Worm (Caenorhabditis elegans) whole organism, L4/young adult: ENCODE measurements around the gene unc-46.

ENCODE experiments used
- W03F9.2 ChIP-seq: fragments of 150-350 bp; optimal IDR thresholded peaks from 2 replicates; lab custom pipeline; 2014; ENCODE audit warnings: missing biosample characterization, missing genetic modification characterization
- dao-5 ChIP-seq: sonication (generic microtip); optimal IDR thresholded peaks from 2 replicates; lab custom pipeline; 2016; ENCODE audit warnings: missing genotype, missing genetic modification characterization, moderate library complexity, missing compliant biosample characterization
- him-1 ChIP-seq: sonication (generic microtip); optimal IDR thresholded peaks from 2 replicates; lab custom pipeline; 2016; ENCODE audit warnings: missing genotype, missing genetic modification reagents, missing genetic modification characterization, missing compliant biosample characterization

The unc-46 gene

DNA sequence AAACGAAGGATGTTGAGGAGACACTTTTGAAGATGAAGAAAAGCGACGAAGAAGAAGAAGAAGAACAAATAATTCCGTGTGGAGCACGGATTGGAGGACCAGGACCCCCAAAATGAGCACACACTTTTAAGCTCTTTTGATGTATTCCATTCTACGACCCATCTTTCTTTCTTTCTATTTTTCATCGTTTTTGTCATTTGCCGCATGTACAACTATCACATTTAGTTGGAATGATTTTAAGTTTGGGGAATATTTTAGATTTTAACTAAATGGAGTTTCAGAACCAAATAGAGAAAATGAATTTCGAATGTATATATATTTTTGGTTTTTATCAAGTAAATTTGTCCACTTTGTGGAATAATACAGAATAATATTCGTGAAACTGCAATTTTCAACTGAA lies at the start of gene unc-46:
TSS of gene unc-46 (minus strand) at position 101 of the 400 bp plus-strand sequence.
- TF ChIP-seq W03F9.2 (tag; lab: Kevin White, UChicago), result no peak
- no peak for TF ChIP-seq dao-5 (tag; lab: Kevin White, UChicago)
- no peak for TF ChIP-seq him-1 (tag; lab: Kevin White, UChicago)

DNA sequence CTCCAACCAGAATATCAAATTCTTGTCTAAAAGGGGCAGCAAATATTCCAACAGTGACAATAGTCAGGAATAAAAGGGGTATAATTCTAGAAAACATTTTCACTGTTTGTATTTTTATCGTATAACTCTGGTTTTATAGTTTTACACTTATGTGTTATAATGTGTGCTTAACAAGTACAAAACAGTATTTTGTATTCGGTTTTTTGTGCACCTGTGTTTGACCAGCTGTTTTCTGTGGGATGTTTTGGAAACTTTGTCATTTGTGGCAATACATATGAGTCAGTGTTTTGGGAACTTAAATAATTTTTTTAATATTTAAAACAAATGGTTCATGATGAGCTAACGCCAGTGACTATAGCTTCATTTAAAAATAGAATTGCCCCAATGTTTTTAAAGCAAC lies 47.6 kb upstream of the unc-46 start, which contains the start of gene F14F9.6:
TSS of gene F14F9.6 (minus strand) at position 101 of the 400 bp plus-strand sequence.
- no peak for TF ChIP-seq W03F9.2 (tag; lab: Kevin White, UChicago)
- TF ChIP-seq dao-5 (tag; lab: Kevin White, UChicago), result no peak
- TF ChIP-seq him-1 (tag; lab: Kevin White, UChicago), result no peak

DNA sequence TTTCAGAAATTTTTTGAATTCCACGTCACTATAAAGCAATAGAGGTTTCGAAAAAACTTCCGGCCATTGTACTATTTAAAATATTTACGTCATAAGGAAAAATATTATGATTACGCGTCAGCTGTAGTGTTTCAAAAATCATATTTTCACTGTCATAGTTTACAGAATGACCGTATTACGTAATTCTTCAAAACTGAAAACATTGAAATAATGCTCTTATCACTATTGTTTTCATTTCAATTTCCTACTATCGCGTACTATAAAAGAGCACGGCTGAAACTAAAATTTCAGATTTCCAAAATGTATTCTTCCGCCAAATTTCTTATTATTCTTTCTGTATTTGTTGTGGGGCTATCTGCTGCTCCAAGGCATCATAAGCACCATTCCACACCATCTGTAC lies 45.7 kb upstream of the unc-46 start, which contains the start of gene F14F9.2:
TSS of gene F14F9.2 (plus strand) at position 301 of the 400 bp plus-strand sequence.
- TF ChIP-seq him-1 (tag; lab: Kevin White, UChicago), result no peak
- no peak for TF ChIP-seq W03F9.2 (tag; lab: Kevin White, UChicago)
- TF ChIP-seq dao-5 (tag; lab: Kevin White, UChicago), result no peak

DNA sequence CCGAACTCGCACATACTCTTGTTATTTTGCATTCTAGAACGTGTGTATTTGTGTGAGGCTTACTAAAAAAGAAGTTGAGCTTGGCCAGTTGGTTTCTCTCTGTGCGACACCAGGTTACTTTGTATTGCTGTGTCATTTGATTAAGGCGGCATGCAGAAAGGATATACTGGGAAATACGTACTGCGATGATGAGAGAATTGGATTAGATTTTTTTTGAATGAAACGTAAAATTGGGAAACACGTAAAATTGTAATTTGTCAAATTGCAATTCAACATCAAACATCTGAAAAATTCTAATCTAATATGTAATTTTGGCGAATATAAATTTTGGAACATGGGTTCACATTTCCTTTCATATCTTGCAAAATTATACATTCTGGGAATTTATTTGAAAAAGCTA lies 45.0 kb upstream of the unc-46 start, which contains the start of gene srh-129:
TSS of gene srh-129 (minus strand) at position 101 of the 400 bp plus-strand sequence.
- no peak for TF ChIP-seq dao-5 (tag; lab: Kevin White, UChicago)
- TF ChIP-seq him-1 (tag; lab: Kevin White, UChicago), result no peak
- no peak for TF ChIP-seq W03F9.2 (tag; lab: Kevin White, UChicago)

DNA sequence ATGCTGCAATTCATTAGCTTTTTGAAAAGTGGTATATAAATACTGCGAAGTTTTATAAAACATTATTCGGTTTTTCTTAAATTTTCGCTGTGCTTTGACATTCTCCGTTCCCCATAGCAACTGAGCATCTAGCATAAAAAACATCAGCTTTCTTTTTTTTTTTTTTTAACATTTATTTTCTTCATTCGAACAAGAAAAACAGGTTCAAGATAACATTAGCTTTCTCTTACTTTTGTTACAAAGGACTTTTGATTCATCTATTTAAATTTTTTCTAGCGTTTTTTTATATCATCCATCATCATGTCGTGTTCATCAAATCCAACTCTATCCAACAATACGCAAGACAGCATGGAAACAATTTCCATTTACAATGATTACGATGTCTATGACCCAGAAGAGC lies 39.1 kb upstream of the unc-46 start, which contains the start of gene F14F9.3:
TSS of gene F14F9.3 (plus strand) at position 301 of the 400 bp plus-strand sequence.
- TF ChIP-seq W03F9.2 (tag; lab: Kevin White, UChicago) (no peak), dao-5 (tag; lab: Kevin White, UChicago) (no peak), him-1 (tag; lab: Kevin White, UChicago) (no peak)

DNA sequence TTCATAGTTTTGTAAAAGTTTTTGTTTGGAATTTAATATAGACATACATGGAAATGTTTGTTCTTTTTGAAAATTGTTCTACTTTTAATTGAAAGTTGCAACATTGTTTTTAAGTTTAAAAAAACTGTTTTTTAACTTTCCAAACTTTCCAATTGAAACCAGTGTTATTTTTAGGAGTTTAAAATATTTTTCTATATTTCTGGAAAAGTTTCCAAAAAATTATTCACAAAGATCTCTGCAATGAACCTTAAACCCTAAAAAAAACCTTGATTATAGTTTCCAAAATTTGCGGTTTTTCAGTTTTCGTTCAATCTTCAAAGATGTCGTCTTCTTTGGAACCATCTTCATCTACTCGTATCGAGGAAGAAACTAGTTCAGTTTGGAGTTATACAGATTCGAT lies 33.6 kb upstream of the unc-46 start, which contains the start of gene F14F9.4:
TSS of gene F14F9.4 (plus strand) at position 301 of the 400 bp plus-strand sequence.
- no peak for TF ChIP-seq W03F9.2 (tag; lab: Kevin White, UChicago)
- no peak for TF ChIP-seq dao-5 (tag; lab: Kevin White, UChicago)
- no peak for TF ChIP-seq him-1 (tag; lab: Kevin White, UChicago)

DNA sequence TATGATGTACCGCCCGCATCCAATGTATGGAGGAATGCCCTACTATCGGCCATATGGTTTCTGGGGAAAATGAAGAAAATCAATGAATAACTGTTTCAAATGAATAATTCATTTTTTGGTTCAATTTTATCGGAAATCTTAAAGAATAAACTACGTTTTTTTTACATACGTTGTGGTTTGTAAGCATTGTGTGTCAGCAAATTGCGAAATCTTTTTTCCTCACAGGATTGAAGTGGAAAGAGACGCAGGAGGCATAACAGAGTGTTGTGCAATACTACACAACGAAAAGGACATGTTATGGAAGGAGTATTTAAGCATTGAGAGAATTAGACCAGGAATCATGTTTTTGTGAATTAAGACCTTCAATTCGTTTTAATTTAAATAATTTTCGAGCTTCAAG lies 32.6 kb upstream of the unc-46 start:
- peak; percentile 29 for TF ChIP-seq W03F9.2 (tag; lab: Kevin White, UChicago)
- no peak for TF ChIP-seq him-1 (tag; lab: Kevin White, UChicago)

DNA sequence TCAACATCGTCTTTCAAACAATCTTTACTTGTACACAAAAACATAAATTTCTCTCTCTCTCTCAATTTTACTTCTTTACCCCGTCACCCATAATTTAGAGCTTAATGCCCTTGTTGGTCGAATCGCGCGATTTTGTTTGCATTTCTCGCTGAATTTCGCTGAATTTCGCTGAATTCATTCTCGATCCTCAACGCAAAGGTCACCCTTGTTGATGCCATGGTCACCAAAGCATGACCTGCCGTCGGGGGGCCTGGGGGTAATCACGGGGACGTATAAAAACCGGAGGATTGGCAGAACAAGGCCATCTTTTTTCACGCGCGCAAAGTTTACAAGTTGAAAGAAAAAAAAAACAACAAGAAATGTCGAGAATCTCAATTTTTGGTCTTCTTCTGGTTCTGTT lies 31.2 kb upstream of the unc-46 start, which contains the start of gene F14F9.8:
TSS of gene F14F9.8 (plus strand) at position 301 of the 400 bp plus-strand sequence.
- TF ChIP-seq W03F9.2 (tag; lab: Kevin White, UChicago) (no peak), him-1 (tag; lab: Kevin White, UChicago) (no peak), dao-5 (tag; lab: Kevin White, UChicago) (no peak)

DNA sequence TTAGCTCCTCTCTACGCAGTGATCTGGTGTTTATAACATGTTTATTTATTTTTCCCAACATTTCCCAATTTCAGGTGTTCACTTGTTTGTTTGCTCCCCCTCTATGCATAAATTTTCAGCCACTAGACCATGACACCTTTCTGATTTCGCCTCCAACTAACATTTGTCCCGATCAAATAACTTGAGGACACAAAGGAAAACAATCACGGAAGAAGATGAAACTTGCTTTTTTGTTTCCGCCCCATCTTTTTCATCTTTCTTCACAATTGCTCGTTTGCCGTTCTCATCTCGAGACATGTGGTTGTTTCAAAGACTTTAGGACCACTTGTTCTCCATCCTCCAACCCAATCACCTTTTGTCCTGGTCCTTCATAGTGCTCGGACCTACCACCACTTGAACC lies 28.0 kb upstream of the unc-46 start, which contains the start of gene F14F9.5:
TSS of gene F14F9.5 (plus strand) at position 301 of the 400 bp plus-strand sequence.
- TF ChIP-seq dao-5 (tag; lab: Kevin White, UChicago), result no peak
- no peak for TF ChIP-seq him-1 (tag; lab: Kevin White, UChicago)
- no peak for TF ChIP-seq W03F9.2 (tag; lab: Kevin White, UChicago)

DNA sequence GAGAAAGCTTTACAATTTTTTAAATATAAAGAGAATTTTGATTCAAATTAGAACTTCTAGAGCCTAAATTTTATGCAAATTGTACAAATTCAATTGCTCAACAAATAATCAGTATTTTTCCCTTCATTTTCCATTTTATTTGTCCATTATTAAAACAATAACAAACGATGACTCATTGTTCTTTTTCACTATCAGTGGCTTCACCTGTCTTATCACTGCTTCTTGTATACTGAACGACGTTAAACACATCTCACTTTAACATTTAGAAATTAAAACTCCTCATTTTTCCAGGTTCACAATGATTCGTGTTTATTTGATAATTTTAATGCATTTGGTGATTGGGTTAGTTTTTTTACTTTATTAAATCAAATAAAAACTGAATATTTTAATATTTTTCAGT lies 20.9 kb upstream of the unc-46 start, which contains the start of gene sid-1:
TSS of gene sid-1 (plus strand) at position 292 of the 400 bp plus-strand sequence.
- TF ChIP-seq dao-5 (tag; lab: Kevin White, UChicago), result no peak
- TF ChIP-seq W03F9.2 (tag; lab: Kevin White, UChicago), result no peak
- TF ChIP-seq him-1 (tag; lab: Kevin White, UChicago), result no peak

DNA sequence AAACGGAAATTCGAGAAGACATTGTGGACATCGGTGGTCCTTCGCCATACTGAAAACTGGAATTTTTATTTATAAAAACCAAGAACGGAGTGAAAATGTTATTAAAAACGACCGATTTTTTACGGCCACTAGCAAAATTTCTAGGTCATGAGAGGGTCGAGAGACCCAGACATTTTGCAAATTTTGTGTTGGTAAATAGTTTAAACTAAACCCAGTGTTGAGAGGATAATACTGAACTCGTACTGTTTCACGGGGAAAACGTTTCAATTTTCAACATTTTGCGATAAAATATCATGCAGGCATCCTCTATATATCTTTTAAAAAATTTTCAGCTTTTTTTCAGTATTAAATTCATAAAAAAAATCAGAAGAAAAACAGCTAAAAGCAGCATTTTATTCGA lies 20.3 kb upstream of the unc-46 start, which contains the start of gene C04F5.9:
TSS of gene C04F5.9 (minus strand) at position 101 of the 400 bp plus-strand sequence.
- TF ChIP-seq dao-5 (tag; lab: Kevin White, UChicago) (no peak), him-1 (tag; lab: Kevin White, UChicago) (no peak), W03F9.2 (tag; lab: Kevin White, UChicago) (no peak)

DNA sequence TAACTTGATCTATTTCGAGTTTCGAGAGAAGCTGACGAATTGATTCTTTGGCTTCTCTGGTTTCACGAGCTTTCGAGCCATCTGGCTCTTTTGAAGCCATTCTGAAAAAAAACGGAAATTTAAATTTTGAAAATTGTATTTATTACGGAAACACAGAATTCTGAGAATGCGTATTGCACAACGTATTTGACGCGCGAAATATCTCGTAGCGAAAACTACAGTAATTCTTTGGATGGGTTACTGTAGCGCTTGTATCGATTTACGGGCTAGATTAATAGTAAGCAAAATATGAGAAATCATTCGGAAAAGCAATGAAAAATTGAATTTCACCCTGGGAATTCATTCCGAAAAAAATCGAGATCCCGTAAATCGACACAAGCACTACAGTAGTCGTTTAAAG lies 14.8 kb upstream of the unc-46 start, which contains the start of gene C04F5.8:
TSS of gene C04F5.8 (minus strand) at position 101 of the 400 bp plus-strand sequence.
- TF ChIP-seq dao-5 (tag; lab: Kevin White, UChicago) (no peak), W03F9.2 (tag; lab: Kevin White, UChicago) (no peak), him-1 (tag; lab: Kevin White, UChicago) (no peak)

DNA sequence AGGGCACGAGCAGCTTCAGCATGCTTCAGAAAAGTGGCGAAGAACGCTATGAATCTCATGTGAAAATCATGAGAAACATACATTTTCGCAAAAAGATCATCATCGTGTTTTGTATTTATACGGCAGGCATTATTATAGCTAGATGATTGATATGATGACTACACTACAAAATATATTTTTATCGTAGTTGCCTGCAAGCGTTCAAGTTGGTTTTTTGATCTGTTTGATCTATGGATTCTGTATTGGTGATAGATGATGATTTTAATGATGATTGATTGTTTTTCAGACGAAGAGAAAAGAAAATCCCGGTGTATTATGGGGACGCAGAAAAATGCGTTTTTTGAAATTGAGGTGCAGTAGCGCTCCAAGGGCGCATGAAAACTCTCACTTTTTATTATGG lies 11.9 kb upstream of the unc-46 start, which contains the start of gene ugt-63:
TSS of gene ugt-63 (minus strand) at position 89 of the 400 bp plus-strand sequence.
- TF ChIP-seq dao-5 (tag; lab: Kevin White, UChicago) (no peak), him-1 (tag; lab: Kevin White, UChicago) (no peak), W03F9.2 (tag; lab: Kevin White, UChicago) (no peak)
